Fruit fly (Drosophila melanogaster) whole organism, embryonic: Measurements from ENCODE around the gene Taf10.

ENCODE experiments used
- Bgb ChIP-seq: fragments of 200-800 bp; sonication (Bioruptor generic); IDR thresholded peaks from 2 replicates; pipeline ENCODE4 v1.3.6; 2022; ENCODE audit warnings: missing biosample characterization, missing genetic modification characterization; ENCODE audit not compliant: partially characterized antibody
- CG10565 ChIP-seq: fragments of 200-800 bp; sonication (Bioruptor generic); optimal IDR thresholded peaks from 3 replicates; lab custom pipeline; 2016; ENCODE audit warnings: missing biosample characterization, mild to moderate bottlenecking, missing genetic modification characterization
- CG11456 ChIP-seq: fragments of 200-800 bp; sonication (Bioruptor generic); IDR thresholded peaks from 3 replicates; pipeline ENCODE4 v1.3.6; 2022; ENCODE audit warnings: missing biosample characterization, missing genetic modification characterization
- CG12391 ChIP-seq: fragments of 200-800 bp; sonication (Bioruptor generic); optimal IDR thresholded peaks from 3 replicates; lab custom pipeline; 2018; ENCODE audit warnings: missing biosample characterization, mild to moderate bottlenecking, missing genetic modification characterization, moderate library complexity
- CG13894 ChIP-seq: fragments of 200-800 bp; sonication (Bioruptor generic); optimal IDR thresholded peaks from 3 replicates; lab custom pipeline; 2018; ENCODE audit warnings: missing biosample characterization, mild to moderate bottlenecking, missing genetic modification characterization, moderate library complexity
- CG14441 ChIP-seq: fragments of 200-800 bp; sonication (Bioruptor generic); IDR thresholded peaks from 2 replicates; pipeline ENCODE4 v1.3.6; 2022; ENCODE audit warnings: missing biosample characterization, missing genetic modification characterization
- CG14667 ChIP-seq: fragments of 200-800 bp; sonication (Bioruptor generic); IDR thresholded peaks from 2 replicates; pipeline ENCODE4 v1.3.6; 2022; ENCODE audit warnings: missing biosample characterization, missing genetic modification characterization
- CG15514 ChIP-seq: fragments of 200-800 bp; sonication (Bioruptor generic); optimal IDR thresholded peaks from 3 replicates; lab custom pipeline; 2017; ENCODE audit warnings: missing biosample characterization, missing genetic modification characterization, mild to moderate bottlenecking, moderate library complexity, missing genetic modification reagents
- CG16813 ChIP-seq: fragments of 200-800 bp; sonication (Bioruptor generic); IDR thresholded peaks from 3 replicates; pipeline ENCODE4 v1.3.6; 2022; ENCODE audit warnings: missing biosample characterization, missing genetic modification characterization; ENCODE audit not compliant: partially characterized antibody
- CG17186 ChIP-seq: fragments of 200-800 bp; sonication (Bioruptor generic); optimal IDR thresholded peaks from 3 replicates; lab custom pipeline; 2017; ENCODE audit warnings: missing biosample characterization, missing genetic modification reagents, missing genetic modification characterization
- CG17328 ChIP-seq: fragments of 200-800 bp; sonication (Bioruptor generic); IDR thresholded peaks from 2 replicates; pipeline ENCODE4 v1.3.6; 2022; ENCODE audit warnings: missing biosample characterization, missing genetic modification characterization
- CG17385 ChIP-seq: fragments of 200-800 bp; sonication (Bioruptor generic); optimal IDR thresholded peaks from 3 replicates; lab custom pipeline; 2018; ENCODE audit warnings: missing biosample characterization, mild to moderate bottlenecking, missing genetic modification characterization
- CG17829 ChIP-seq: fragments of 200-800 bp; optimal IDR thresholded peaks from 2 replicates; lab custom pipeline; 2019; ENCODE audit warnings: missing biosample characterization, mild to moderate bottlenecking, missing genetic modification characterization, moderate library complexity
- CG2889 ChIP-seq: fragments of 200-800 bp; sonication (Bioruptor generic); IDR thresholded peaks from 3 replicates; pipeline ENCODE4 v1.3.6; 2022; ENCODE audit warnings: missing biosample characterization, missing genetic modification characterization
- CG32532 ChIP-seq: fragments of 200-800 bp; sonication (Bioruptor generic); IDR thresholded peaks from 2 replicates; pipeline ENCODE4 v1.3.6; 2022; ENCODE audit warnings: missing biosample characterization, missing genetic modification characterization
- CG32772 ChIP-seq: fragments of 200-800 bp; sonication (Bioruptor generic); IDR thresholded peaks from 2 replicates; pipeline ENCODE4 v1.3.6; 2022; ENCODE audit warnings: missing biosample characterization, missing genetic modification characterization
- CG3726 ChIP-seq: fragments of 200-800 bp; sonication (Bioruptor generic); IDR thresholded peaks from 3 replicates; pipeline ENCODE4, ENCODE4 v1.3.6; 2022; ENCODE audit warnings: missing biosample characterization, missing genetic modification characterization
- CG4404 ChIP-seq: fragments of 200-800 bp; sonication (Bioruptor generic); IDR thresholded peaks from 2 replicates; pipeline ENCODE4 v1.3.6; 2022; ENCODE audit warnings: missing biosample characterization, missing genetic modification characterization
- CG4820 ChIP-seq: fragments of 200-800 bp; sonication (Bioruptor generic); optimal IDR thresholded peaks from 3 replicates; lab custom pipeline; 2016; ENCODE audit warnings: missing biosample characterization, missing genetic modification characterization
- CG5180 ChIP-seq: fragments of 200-800 bp; sonication (Bioruptor generic); optimal IDR thresholded peaks from 3 replicates; lab custom pipeline; 2017; ENCODE audit warnings: missing biosample characterization, missing genetic modification characterization, mild to moderate bottlenecking, moderate library complexity, missing genetic modification reagents
- CG7372 ChIP-seq: fragments of 200-800 bp; sonication (Bioruptor generic); IDR thresholded peaks from 2 replicates; pipeline ENCODE4 v1.3.6; 2022; ENCODE audit warnings: missing biosample characterization, missing genetic modification characterization
- CG7745 ChIP-seq: fragments of 200-800 bp; sonication (Bioruptor generic); optimal IDR thresholded peaks from 2 replicates; lab custom pipeline; 2018; ENCODE audit warnings: missing biosample characterization, mild to moderate bottlenecking, missing genetic modification characterization, moderate library complexity
- CG9437 ChIP-seq: fragments of 200-800 bp; sonication (Bioruptor generic); optimal IDR thresholded peaks from 2 replicates; lab custom pipeline; 2018; ENCODE audit warnings: missing biosample characterization, mild to moderate bottlenecking, missing genetic modification characterization
- Camta ChIP-seq: fragments of 200-800 bp; sonication (Bioruptor generic); optimal IDR thresholded peaks from 2 replicates; lab custom pipeline; 2016; ENCODE audit warnings: missing biosample characterization, missing genetic modification characterization
- D19B ChIP-seq: fragments of 200-800 bp; sonication (Bioruptor generic); optimal IDR thresholded peaks from 2 replicates; lab custom pipeline; 2017; ENCODE audit warnings: missing biosample characterization, mild to moderate bottlenecking, missing genetic modification characterization
- Dip2 ChIP-seq: fragments of 200-800 bp; sonication (Bioruptor generic); IDR thresholded peaks from 2 replicates; pipeline ENCODE4 v1.3.6; 2022; ENCODE audit warnings: missing biosample characterization, missing genetic modification characterization
- Eip74EF ChIP-seq, 2 experiments: fragments of 200-800 bp in 1 of 2; fragments of >200 bp in 1 of 2; sonication (Bioruptor generic) in 1 of 2; optimal IDR thresholded peaks; 2 replicates each; lab custom pipeline; 2017 to 2019; ENCODE audit warnings: missing biosample characterization in 2 of 2, missing genetic modification characterization in 2 of 2, mild to moderate bottlenecking in 1 of 2, moderate library complexity in 1 of 2
- Hey ChIP-seq: fragments of 200-800 bp; sonication (Bioruptor generic); optimal IDR thresholded peaks from 3 replicates; lab custom pipeline; 2018; ENCODE audit warnings: missing biosample characterization, mild to moderate bottlenecking, missing genetic modification characterization
- Hmr ChIP-seq: fragments of 200-800 bp; sonication (Bioruptor generic); optimal IDR thresholded peaks from 3 replicates; lab custom pipeline; 2017; ENCODE audit warnings: mild to moderate bottlenecking, missing biosample characterization, missing genetic modification reagents, missing genetic modification characterization
- Mrtf ChIP-seq: fragments of 200-800 bp; sonication (Bioruptor generic); IDR thresholded peaks from 3 replicates; pipeline ENCODE4 v1.3.6; 2022; ENCODE audit warnings: missing biosample characterization, missing genetic modification characterization
- NC2β ChIP-seq: fragments of 200-800 bp; sonication (Bioruptor generic); optimal IDR thresholded peaks from 2 replicates; lab custom pipeline; 2016; ENCODE audit warnings: missing biosample characterization, missing genetic modification characterization
- NFAT ChIP-seq: fragments of 200-800 bp; sonication (Bioruptor generic); IDR thresholded peaks from 2 replicates; pipeline ENCODE4 v1.3.6; 2022; ENCODE audit warnings: missing biosample characterization, missing genetic modification characterization
- Sry-δ ChIP-seq: fragments of 200-800 bp; sonication (Bioruptor generic); optimal IDR thresholded peaks from 2 replicates; lab custom pipeline; 2016; ENCODE audit warnings: missing biosample characterization, missing genetic modification characterization
- Ssrp ChIP-seq: fragments of 200-800 bp; sonication (Bioruptor generic); optimal IDR thresholded peaks from 2 replicates; lab custom pipeline; 2018; ENCODE audit warnings: missing biosample characterization, mild to moderate bottlenecking, missing genetic modification characterization, moderate library complexity
- Xbp1 ChIP-seq: fragments of 200-800 bp; sonication (Bioruptor generic); optimal IDR thresholded peaks from 3 replicates; lab custom pipeline; 2016; ENCODE audit warnings: missing biosample characterization, mild to moderate bottlenecking, missing genetic modification characterization
- aop ChIP-seq: fragments of 200-800 bp; sonication (Bioruptor generic); IDR thresholded peaks from 2 replicates; pipeline ENCODE4 v1.3.6; 2022; ENCODE audit warnings: missing biosample characterization, missing genetic modification characterization
- cg ChIP-seq: fragments of 200-800 bp; sonication (Bioruptor generic); optimal IDR thresholded peaks from 3 replicates; lab custom pipeline; 2019; ENCODE audit warnings: missing biosample characterization, mild to moderate bottlenecking, missing genetic modification characterization, moderate library complexity
- dysf ChIP-seq: fragments of 200-800 bp; sonication (Bioruptor generic); IDR thresholded peaks from 3 replicates; pipeline ENCODE4 v1.3.6; 2022; ENCODE audit warnings: missing biosample characterization, missing genetic modification characterization
- ewg ChIP-seq: fragments of 200-800 bp; sonication (Bioruptor generic); optimal IDR thresholded peaks from 3 replicates; lab custom pipeline; 2017; ENCODE audit warnings: mild to moderate bottlenecking, missing biosample characterization, missing genetic modification reagents, missing genetic modification characterization
- gcm2 ChIP-seq: fragments of 200-800 bp; sonication (Bioruptor generic); optimal IDR thresholded peaks from 2 replicates; lab custom pipeline; 2016; ENCODE audit warnings: missing biosample characterization, missing genetic modification characterization
- gsb ChIP-seq: fragments of 200-800 bp; sonication (Bioruptor generic); IDR thresholded peaks from 2 replicates; pipeline ENCODE4 v1.3.6; 2022; ENCODE audit warnings: missing biosample characterization, missing genetic modification characterization
- insv ChIP-seq, 2 experiments: fragments of 200-800 bp; sonication (Bioruptor generic); optimal IDR thresholded peaks; 3 replicates each; lab custom pipeline; 2016 to 2018; ENCODE audit warnings: missing biosample characterization in 2 of 2, missing genetic modification characterization in 2 of 2
- inv ChIP-seq: fragments of 200-800 bp; sonication (Bioruptor generic); IDR thresholded peaks from 2 replicates; pipeline ENCODE4 v1.3.6; 2022; ENCODE audit warnings: missing biosample characterization, missing genetic modification characterization; ENCODE audit not compliant: partially characterized antibody
- lmd ChIP-seq: fragments of 200-800 bp; sonication (Bioruptor generic); IDR thresholded peaks from 2 replicates; pipeline ENCODE4 v1.3.6; 2022; ENCODE audit warnings: missing biosample characterization, missing genetic modification characterization
- odd ChIP-seq: fragments of 200-800 bp; sonication (Bioruptor generic); optimal IDR thresholded peaks from 2 replicates; lab custom pipeline; 2017; ENCODE audit warnings: missing biosample characterization, mild to moderate bottlenecking, missing genetic modification characterization
- peb ChIP-seq: fragments of 200-800 bp; sonication (Bioruptor generic); IDR thresholded peaks from 2 replicates; pipeline ENCODE4 v1.3.6; 2022; ENCODE audit warnings: missing biosample characterization, missing genetic modification characterization
- psq ChIP-seq: fragments of 200-800 bp; sonication (Bioruptor generic); optimal IDR thresholded peaks from 2 replicates; lab custom pipeline; 2017; ENCODE audit warnings: missing biosample characterization, missing genetic modification characterization
- pum ChIP-seq: fragments of 200-800 bp; sonication (Bioruptor generic); optimal IDR thresholded peaks from 2 replicates; lab custom pipeline; 2016; ENCODE audit warnings: missing biosample characterization, missing genetic modification characterization
- sisA ChIP-seq: fragments of 200-800 bp; sonication (Bioruptor generic); IDR thresholded peaks from 2 replicates; pipeline ENCODE4 v1.3.6; 2022; ENCODE audit warnings: missing biosample characterization, missing genetic modification characterization
- sob ChIP-seq: fragments of 200-800 bp; sonication (Bioruptor generic); IDR thresholded peaks from 2 replicates; pipeline ENCODE4 v1.3.6; 2022; ENCODE audit warnings: missing biosample characterization, missing genetic modification characterization
- zf30C ChIP-seq: fragments of 200-800 bp; sonication (Bioruptor generic); optimal IDR thresholded peaks from 3 replicates; lab custom pipeline; 2018; ENCODE audit warnings: missing biosample characterization, mild to moderate bottlenecking, missing genetic modification characterization
- zfh1 ChIP-seq: fragments of 200-800 bp; sonication (Bioruptor generic); IDR thresholded peaks from 3 replicates; pipeline ENCODE4 v1.3.6; 2022; ENCODE audit warnings: missing biosample characterization, missing genetic modification characterization

The Taf10 gene

DNA sequence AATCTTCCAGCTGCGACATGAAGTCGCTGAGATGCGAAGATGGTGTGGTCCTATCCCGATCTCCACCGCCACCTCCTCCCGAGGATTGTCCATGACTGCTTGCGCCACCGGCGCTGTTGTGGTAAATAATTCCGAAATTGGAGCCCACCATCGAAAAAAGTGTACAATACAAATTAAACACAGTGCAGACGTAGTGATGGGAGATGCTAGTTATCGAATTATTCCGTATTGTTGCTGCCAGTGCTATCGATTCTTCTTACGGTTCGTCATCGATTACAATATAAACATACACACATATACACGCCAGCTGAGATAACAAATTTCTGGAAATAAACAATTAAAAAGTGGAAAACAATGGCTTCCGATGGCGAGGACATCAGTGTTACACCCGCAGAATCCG lies at the start of gene Taf10, which contains the start of gene Taf10b (continued):
- TF ChIP-seq CG10565 (GFP tag; lab: Kevin White, UChicago): no peak
- no peak for TF ChIP-seq zfh1 (GFP tag; lab: Robert Waterston, UW)
- peak; percentile 63 for TF ChIP-seq inv (GFP tag; lab: Robert Waterston, UW)
- no peak for TF ChIP-seq aop (GFP tag; lab: Robert Waterston, UW)
- TF ChIP-seq gsb (GFP tag; lab: Robert Waterston, UW): no peak
- peak; percentile 34 for TF ChIP-seq CG17186
- TF ChIP-seq Hmr (GFP tag; lab: Kevin White, UChicago): no peak
- TF ChIP-seq psq (GFP tag; lab: Kevin White, UChicago): no peak
- no peak for TF ChIP-seq CG14441 (GFP tag; lab: Robert Waterston, UW)
- peak; percentile 71 for TF ChIP-seq CG9437 (GFP tag; lab: Kevin White, UChicago)
- no peak for TF ChIP-seq sisA (GFP tag; lab: Robert Waterston, UW)
- TF ChIP-seq dysf (GFP tag; lab: Robert Waterston, UW): no peak
- no peak for TF ChIP-seq CG13894 (tag; lab: Kevin White, UChicago)
- no peak for TF ChIP-seq Xbp1 (GFP tag; lab: Kevin White, UChicago)
- TF ChIP-seq Eip74EF (GFP tag; optimal IDR thresholded peaks at IDR 0.05; lab: Kevin White, UChicago): peak in 1 of 2 experiments; percentile 5
- no peak for TF ChIP-seq CG2889 (GFP tag; lab: Robert Waterston, UW)
- TF ChIP-seq CG7745 (tag; lab: Kevin White, UChicago): no peak
- no peak for TF ChIP-seq NFAT (GFP tag; lab: Robert Waterston, UW)
- TF ChIP-seq D19B (GFP tag; lab: Kevin White, UChicago): no peak
- no peak for TF ChIP-seq CG7372 (GFP tag; lab: Robert Waterston, UW)
- TF ChIP-seq CG15514 (GFP tag; lab: Kevin White, UChicago): peak; percentile 49
- TF ChIP-seq CG17328 (GFP tag; lab: Robert Waterston, UW): no peak
- no peak for TF ChIP-seq pum
- TF ChIP-seq Mrtf (GFP tag; lab: Robert Waterston, UW): no peak
- peak; percentile 73 for TF ChIP-seq CG16813
- no peak for TF ChIP-seq gcm2
- peak; percentile 13 for TF ChIP-seq CG12391 (tag; lab: Kevin White, UChicago)
- no peak for TF ChIP-seq Ssrp (tag; lab: Kevin White, UChicago)
- TF ChIP-seq CG17385 (GFP tag; lab: Kevin White, UChicago): peak; percentile 4
- TF ChIP-seq odd (GFP tag; lab: Kevin White, UChicago): no peak
- peak; percentile 73 for TF ChIP-seq cg
- TF ChIP-seq CG32772 (GFP tag; lab: Robert Waterston, UW): no peak
- no peak for TF ChIP-seq CG14667 (GFP tag; lab: Robert Waterston, UW)
- no peak for TF ChIP-seq CG11456
- no peak for TF ChIP-seq CG5180 (GFP tag; lab: Kevin White, UChicago)
- TF ChIP-seq Sry-δ (GFP tag; lab: Kevin White, UChicago): peak; percentile 93
- no peak for TF ChIP-seq sob (GFP tag; lab: Robert Waterston, UW)
- TF ChIP-seq zf30C (GFP tag; lab: Kevin White, UChicago): no peak
- no peak for TF ChIP-seq insv (GFP tag; optimal IDR thresholded peaks at IDR 0.05; lab: Kevin White, UChicago)
- TF ChIP-seq CG32532 (GFP tag; lab: Robert Waterston, UW): 0 out of 2 replicates have a peak, but pooled peaks have one; percentile 12
- no peak for TF ChIP-seq Camta (GFP tag; lab: Kevin White, UChicago)
- TF ChIP-seq CG3726 (GFP tag; lab: Robert Waterston, UW): no peak
- peak; percentile 82 for TF ChIP-seq Bgb
- no peak for TF ChIP-seq CG4820 (GFP tag; lab: Kevin White, UChicago)
- no peak for TF ChIP-seq Hey (tag; lab: Kevin White, UChicago)
- no peak for TF ChIP-seq CG4404 (GFP tag; lab: Robert Waterston, UW)
- peak; percentile 24 for TF ChIP-seq CG17829 (tag; lab: Kevin White, UChicago)
- no peak for TF ChIP-seq Dip2
- no peak for TF ChIP-seq NC2β (GFP tag; lab: Kevin White, UChicago)
- TF ChIP-seq ewg (GFP tag; lab: Kevin White, UChicago): no peak
- TF ChIP-seq lmd (GFP tag; lab: Robert Waterston, UW): no peak
- TF ChIP-seq peb (GFP tag; lab: Robert Waterston, UW): no peak
